Worm (Caenorhabditis elegans) whole organism, L3 larva: Measurements from ENCODE around the gene wrm-1.

Experiments used
- aly-2 ChIP-seq: fragments of 150-350 bp; optimal IDR thresholded peaks from 2 replicates; lab custom pipeline; 2014; ENCODE audit warnings: missing biosample characterization, missing genetic modification characterization
- egl-27 ChIP-seq: sonication (generic microtip); optimal IDR thresholded peaks from 4 replicates; lab custom pipeline; 2017; ENCODE audit warnings: missing biosample characterization, missing genetic modification reagents, missing genetic modification characterization
- fkh-2 ChIP-seq: fragments of 150-350 bp; optimal IDR thresholded peaks from 2 replicates; lab custom pipeline; 2014; ENCODE audit warnings: missing biosample characterization, missing genetic modification reagents, missing genetic modification characterization
- nhr-11 ChIP-seq: fragments of 150-350 bp; optimal IDR thresholded peaks from 2 replicates; lab custom pipeline; 2014; ENCODE audit warnings: missing biosample characterization, missing genetic modification characterization
- nhr-237 ChIP-seq: fragments of 150-350 bp; optimal IDR thresholded peaks from 2 replicates; lab custom pipeline; 2014; ENCODE audit warnings: missing biosample characterization, missing genetic modification characterization
- unc-39 ChIP-seq: sonication (generic microtip); optimal IDR thresholded peaks from 4 replicates; lab custom pipeline; 2017; ENCODE audit warnings: missing biosample characterization, missing genetic modification characterization

DNA sequence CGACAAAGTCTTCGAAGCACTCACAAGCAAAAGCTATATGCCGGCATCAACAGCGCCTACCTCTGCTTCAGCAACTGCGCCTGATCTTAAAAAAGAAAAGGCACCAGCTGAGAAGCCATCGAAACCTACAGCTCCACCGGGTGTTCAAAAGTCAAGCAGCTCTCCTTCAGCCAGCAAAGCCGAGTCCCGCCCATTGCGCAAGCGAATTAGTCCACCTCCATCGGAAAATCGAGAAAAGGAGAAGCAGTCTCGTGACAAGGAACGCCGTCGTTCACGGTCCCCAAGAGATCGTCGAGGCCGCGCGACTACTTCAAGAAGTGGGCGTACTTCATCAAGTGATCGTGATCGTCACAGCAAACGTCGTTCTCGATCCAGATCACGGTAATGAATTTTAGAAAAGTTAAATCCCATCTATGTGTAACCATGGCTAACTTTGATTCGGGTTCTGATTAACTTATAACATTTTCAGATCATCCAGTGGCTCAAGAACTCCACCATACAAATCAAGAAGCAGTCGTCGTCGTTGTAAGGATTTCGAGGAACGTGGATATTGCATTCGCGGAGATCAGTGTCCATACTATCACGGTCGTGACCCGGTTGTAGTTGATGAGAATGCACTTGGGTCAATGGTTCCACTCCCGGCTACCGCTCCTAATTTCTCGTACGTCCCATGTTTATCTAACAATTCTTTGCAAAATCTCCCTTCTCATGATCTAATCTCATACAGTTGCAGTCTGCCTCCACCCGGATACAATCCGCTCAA lies 10.6 kb upstream of the wrm-1 start:
- no peak for TF ChIP-seq nhr-11 (tag; lab: Kevin White, UChicago)
- no peak for TF ChIP-seq aly-2 (tag; lab: Kevin White, UChicago)
- no peak for TF ChIP-seq unc-39 (tag; lab: Kevin White, UChicago)
- TF ChIP-seq fkh-2 (tag; lab: Kevin White, UChicago) = no peak
- no peak for TF ChIP-seq nhr-237 (tag; lab: Kevin White, UChicago)
- TF ChIP-seq egl-27 = no peak
